Worm (Caenorhabditis elegans): ENCODE data around the gene grl-7.

The grl-7 gene

ce11 chrV:11352893-11353292 is 6.1 kb upstream of the grl-7 start, which contains the start of gene npr-25:
npr-25 (minus strand) TSS chrV:11352993.
- TF ChIP-seq efl-1 (optimal IDR thresholded peaks at IDR 0.05), result no peak
- TF ChIP-seq efl-1 (GFP tag; optimal IDR thresholded peaks at IDR 0.05 in 1 of 2), result no peak
- no peak for TF ChIP-seq tbx-2 (tag; optimal IDR thresholded peaks at IDR 0.05)
- no peak for TF ChIP-seq snu-23 (GFP tag; optimal IDR thresholded peaks at IDR 0.05)
- TF ChIP-seq ceh-88 (GFP tag; IDR thresholded peaks at IDR 0.05), result no peak
- TF ChIP-seq F16B12.6 (tag; optimal IDR thresholded peaks at IDR 0.05), result no peak

ce11 chrV:11351263-11351662 is 4.5 kb upstream of the grl-7 start:
- no peak for TF ChIP-seq mep-1 (tag; optimal IDR thresholded peaks at IDR 0.05)
- TF ChIP-seq lin-14 (GFP tag; optimal IDR thresholded peaks at IDR 0.05), result peak; percentile 47
- TF ChIP-seq sptf-1 (tag; optimal IDR thresholded peaks at IDR 0.05), result no peak
- no peak for TF ChIP-seq xbp-1 (tag; optimal IDR thresholded peaks at IDR 0.05)
- TF ChIP-seq fkh-4 (tag; optimal IDR thresholded peaks at IDR 0.05; ENCODE audit: borderline replicate concordance), result no peak
- no peak for TF ChIP-seq efl-3 (GFP tag; optimal IDR thresholded peaks at IDR 0.05)
- no peak for TF ChIP-seq fkh-8 (tag; optimal IDR thresholded peaks at IDR 0.05)
- TF ChIP-seq nhr-47 (tag; optimal IDR thresholded peaks at IDR 0.05), result no peak
- TF ChIP-seq nhr-19 (GFP tag; conservative IDR thresholded peaks at IDR 0.05), result no peak
- peak; percentile 19 for TF ChIP-seq fkh-10 (GFP tag; optimal IDR thresholded peaks at IDR 0.05)
- TF ChIP-seq nhr-237 (tag; optimal IDR thresholded peaks at IDR 0.05), result no peak
- no peak for TF ChIP-seq lin-35 (GFP tag; optimal IDR thresholded peaks at IDR 0.05)
- TF ChIP-seq unc-62 (GFP tag; optimal IDR thresholded peaks at IDR 0.05), result no peak

- no peak for TF ChIP-seq F16B12.6 (tag; optimal IDR thresholded peaks at IDR 0.05)
- no peak for TF ChIP-seq nhr-85 (tag)
- TF ChIP-seq unc-86 (tag; optimal IDR thresholded peaks at IDR 0.05), result no peak
- TF ChIP-seq lsy-2 (tag; optimal IDR thresholded peaks at IDR 0.05), result no peak
- no peak for TF ChIP-seq swsn-7 (tag; optimal IDR thresholded peaks at IDR 0.05)
- TF ChIP-seq efl-1 (optimal IDR thresholded peaks at IDR 0.05), result no peak
- peak in 1 of 2 experiments; percentile 9 for TF ChIP-seq efl-1 (GFP tag; optimal IDR thresholded peaks at IDR 0.05 in 1 of 2)
These were observed 1.9 kb downstream of the grl-7 start for ce11 chrV:11344816-11345336.

ce11 chrV:11344112-11344511 is 2.7 kb downstream of the grl-7 start:
- no peak for TF ChIP-seq ceh-8 (GFP tag; optimal IDR thresholded peaks at IDR 0.05)
- no peak for TF ChIP-seq nhr-11 (tag; optimal IDR thresholded peaks at IDR 0.05)
- no peak for TF ChIP-seq fkh-4 (tag; optimal IDR thresholded peaks at IDR 0.05; ENCODE audit: borderline replicate concordance)
- no peak for TF ChIP-seq mep-1 (tag; optimal IDR thresholded peaks at IDR 0.05)
- TF ChIP-seq elt-3 (tag; optimal IDR thresholded peaks at IDR 0.05), result no peak
- TF ChIP-seq nhr-12 (tag; optimal IDR thresholded peaks at IDR 0.05), result no peak
- no peak for TF ChIP-seq grh-1 (GFP tag; IDR thresholded peaks at IDR 0.05)
- TF ChIP-seq pax-3 (tag; optimal IDR thresholded peaks at IDR 0.05), result no peak

DNA sequence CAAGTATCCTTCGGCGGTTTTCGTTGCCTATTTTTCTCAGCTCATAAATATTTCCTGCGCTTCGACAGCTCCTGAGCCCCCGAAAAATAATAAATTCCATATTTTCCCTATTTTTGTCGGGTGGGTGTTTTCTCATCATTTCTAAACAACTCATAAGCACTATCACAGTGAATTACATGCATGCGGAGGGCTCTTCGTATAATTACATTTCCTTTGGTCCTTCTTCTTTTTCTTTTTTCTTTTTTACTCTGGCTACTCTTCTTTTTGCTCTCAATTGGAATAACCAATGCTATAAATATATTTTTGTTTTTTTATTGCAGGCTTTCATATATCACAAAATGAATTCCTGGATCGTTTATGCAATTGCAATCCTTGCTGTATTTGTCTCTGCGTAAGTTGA is 4.9 kb downstream of the grl-7 start, which contains the start of gene T02E9.5:
TSS of gene T02E9.5 (plus strand) at position 321 of the 400 bp plus-strand sequence.
- peak; percentile 66 for TF ChIP-seq lin-14 (GFP tag; optimal IDR thresholded peaks at IDR 0.05)
- no peak for TF ChIP-seq nhr-47 (tag; optimal IDR thresholded peaks at IDR 0.05)
- peak in 1 of 2 experiments; percentile 2 for TF ChIP-seq lsy-2 (tag; optimal IDR thresholded peaks at IDR 0.05)
- peak; percentile 31 for TF ChIP-seq unc-86 (tag; optimal IDR thresholded peaks at IDR 0.05)
- TF ChIP-seq ces-1 (GFP tag; optimal IDR thresholded peaks at IDR 0.05), result peak; percentile 8

DNA sequence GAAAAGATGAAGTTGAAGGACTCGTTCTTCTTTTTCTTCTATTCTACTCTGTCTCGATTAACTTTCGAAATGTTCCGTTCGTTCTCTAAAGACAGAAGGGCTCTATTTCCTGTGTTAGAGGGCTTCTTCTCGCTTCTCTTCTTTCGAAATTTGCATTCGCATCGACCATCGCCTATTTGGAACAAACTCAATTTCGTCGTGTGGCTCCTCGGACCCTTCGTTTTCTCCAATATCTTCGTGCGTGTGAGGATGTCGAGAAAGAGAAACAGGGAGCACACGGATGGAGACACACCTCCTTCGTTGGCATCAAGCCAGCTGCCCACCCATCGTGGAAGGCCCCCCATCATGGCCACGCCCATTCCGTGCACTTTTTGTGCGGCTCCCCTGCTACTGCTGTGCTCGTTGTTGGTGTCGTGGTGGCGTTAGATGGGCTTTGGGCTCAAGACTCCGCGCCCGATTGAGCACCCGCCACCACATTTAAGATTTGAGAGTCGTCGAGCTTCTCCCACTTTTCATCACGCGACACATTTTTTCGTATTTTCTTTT is 5.6 kb downstream of the grl-7 start:
- TF ChIP-seq C16A3.4 (tag; optimal IDR thresholded peaks at IDR 0.05) (no peak), ces-1 (GFP tag; optimal IDR thresholded peaks at IDR 0.05) (peak; percentile 63), snpc-4 (tag; optimal IDR thresholded peaks at IDR 0.05) (no peak), nhr-12 (tag; optimal IDR thresholded peaks at IDR 0.05) (no peak), fkh-10 (GFP tag; optimal IDR thresholded peaks at IDR 0.05) (peak; percentile 90), C04F5.9 (tag; optimal IDR thresholded peaks at IDR 0.05) (no peak), ceh-82 (tag; optimal IDR thresholded peaks at IDR 0.05) (peak; percentile 29 to 48 (median 34)), C34B4.2 (tag; optimal IDR thresholded peaks at IDR 0.05) (no peak), nhr-77 (tag; optimal IDR thresholded peaks at IDR 0.05) (no peak), blmp-1 (tag; optimal IDR thresholded peaks at IDR 0.05) (no peak), alr-1 (tag; optimal IDR thresholded peaks at IDR 0.05; ENCODE audit: borderline replicate concordance) (no peak), lin-15B (tag; optimal IDR thresholded peaks at IDR 0.05) (no peak), nhr-19 (GFP tag; conservative IDR thresholded peaks at IDR 0.05) (no peak), mep-1 (tag; optimal IDR thresholded peaks at IDR 0.05) (no peak), zip-4 (GFP tag; optimal IDR thresholded peaks at IDR 0.05) (no peak), tlp-1 (tag; optimal IDR thresholded peaks at IDR 0.05) (no peak), ceh-8 (GFP tag; optimal IDR thresholded peaks at IDR 0.05) (no peak), lsy-2 (tag; optimal IDR thresholded peaks at IDR 0.05) (no peak), hpl-2 (GFP tag; optimal IDR thresholded peaks at IDR 0.05) (no peak)
